Worm (Caenorhabditis elegans): ENCODE measurements around the gene tag-180.

The tag-180 gene

ce11 chrII:11319591-11319990 is 9.6 kb downstream of the tag-180 start, which contains the start of gene nlp-51:
Gene nlp-51, minus strand, starts transcription at chrII:11319691.
- no peak for TF ChIP-seq dsc-1 (tag; optimal IDR thresholded peaks at IDR 0.05)
- TF ChIP-seq isw-1 (GFP tag; IDR thresholded peaks at IDR 0.05), result no peak
- TF ChIP-seq Y116A8C.19 (tag; optimal IDR thresholded peaks at IDR 0.05; ENCODE audit: borderline replicate concordance), result no peak
- TF ChIP-seq lin-14 (GFP tag; optimal IDR thresholded peaks at IDR 0.05), result no peak
- TF ChIP-seq hlh-4 (tag; optimal IDR thresholded peaks at IDR 0.05), result no peak
- TF ChIP-seq skn-1 (tag; optimal IDR thresholded peaks at IDR 0.05), result no peak
- TF ChIP-seq C16A3.4 (tag; optimal IDR thresholded peaks at IDR 0.05), result no peak
- TF ChIP-seq efl-1 (optimal IDR thresholded peaks at IDR 0.05), result no peak
- TF ChIP-seq efl-1 (GFP tag; optimal IDR thresholded peaks at IDR 0.05 in 1 of 2), result no peak
- TF ChIP-seq mab-9 (GFP tag; IDR thresholded peaks at IDR 0.05), result no peak
- TF ChIP-seq ceh-82 (tag; optimal IDR thresholded peaks at IDR 0.05), result no peak
- TF ChIP-seq C34B4.2 (tag; optimal IDR thresholded peaks at IDR 0.05), result no peak
- no peak for TF ChIP-seq aha-1 (tag; optimal IDR thresholded peaks at IDR 0.05)

- TF ChIP-seq egl-13 (tag; optimal IDR thresholded peaks at IDR 0.05), result peak; percentile 29
- TF ChIP-seq unc-62 (GFP tag; optimal IDR thresholded peaks at IDR 0.05), result no peak
- no peak for TF ChIP-seq hpl-2 (GFP tag; optimal IDR thresholded peaks at IDR 0.05)
- no peak for TF ChIP-seq rnt-1 (tag; optimal IDR thresholded peaks at IDR 0.05)
- no peak for TF ChIP-seq Y116A8C.19 (tag; optimal IDR thresholded peaks at IDR 0.05; ENCODE audit: borderline replicate concordance)
- TF ChIP-seq F16B12.6 (tag; optimal IDR thresholded peaks at IDR 0.05), result no peak
- TF ChIP-seq hlh-17 (GFP tag; optimal IDR thresholded peaks at IDR 0.05; ENCODE audit: borderline replicate concordance), result no peak
- no peak for TF ChIP-seq lsy-2 (tag; optimal IDR thresholded peaks at IDR 0.05)
- no peak for TF ChIP-seq aly-2 (tag; optimal IDR thresholded peaks at IDR 0.05)
- TF ChIP-seq C16A3.4 (tag; optimal IDR thresholded peaks at IDR 0.05), result no peak
- TF ChIP-seq lin-14 (GFP tag; optimal IDR thresholded peaks at IDR 0.05), result peak; percentile 63
- TF ChIP-seq dpl-1 (GFP tag; optimal IDR thresholded peaks at IDR 0.05), result no peak
Measured at ce11 chrII:11316663-11317062, 12.6 kb downstream of the tag-180 start.

- peak; percentile 21 for TF ChIP-seq lin-14 (GFP tag; optimal IDR thresholded peaks at IDR 0.05)
- TF ChIP-seq dpl-1 (GFP tag; optimal IDR thresholded peaks at IDR 0.05), result no peak
- TF ChIP-seq fkh-8 (tag; optimal IDR thresholded peaks at IDR 0.05), result peak; percentile 44
- TF ChIP-seq nhr-71 (tag; optimal IDR thresholded peaks at IDR 0.05), result peak; percentile 40
Measured at ce11 chrII:11314165-11314564, 15.1 kb downstream of the tag-180 start, which contains the start of gene T24F1.4. Gene T24F1.4, minus strand, starts transcription at chrII:11314265.

ce11 chrII:11312223-11312622 is 17.0 kb downstream of the tag-180 start, which contains the start of gene T24F1.7:
Gene T24F1.7, plus strand, starts transcription at chrII:11312523.
- no peak for TF ChIP-seq pag-3 (tag; optimal IDR thresholded peaks at IDR 0.05; ENCODE audit: borderline replicate concordance, insufficient read depth)
- no peak for TF ChIP-seq nhr-84 (tag; optimal IDR thresholded peaks at IDR 0.05)
- TF ChIP-seq lin-39 (tag; optimal IDR thresholded peaks at IDR 0.05), result no peak
- no peak for TF ChIP-seq sptf-1 (tag; optimal IDR thresholded peaks at IDR 0.05)
- TF ChIP-seq ces-1 (GFP tag; optimal IDR thresholded peaks at IDR 0.05), result no peak
- TF ChIP-seq nhr-11 (tag; optimal IDR thresholded peaks at IDR 0.05), result no peak
- TF ChIP-seq egl-13 (tag; optimal IDR thresholded peaks at IDR 0.05), result no peak
- TF ChIP-seq ets-5 (GFP tag; IDR thresholded peaks at IDR 0.05), result no peak
- TF ChIP-seq dpl-1 (GFP tag; optimal IDR thresholded peaks at IDR 0.05), result no peak
- no peak for TF ChIP-seq skn-1 (tag; optimal IDR thresholded peaks at IDR 0.05)
- TF ChIP-seq mab-9 (GFP tag; IDR thresholded peaks at IDR 0.05), result no peak
- no peak for TF ChIP-seq Y116A8C.19 (tag; optimal IDR thresholded peaks at IDR 0.05; ENCODE audit: borderline replicate concordance)
- TF ChIP-seq nhr-71 (tag; optimal IDR thresholded peaks at IDR 0.05), result no peak

ce11 chrII:11307953-11308352 is 21.3 kb downstream of the tag-180 start:
- TF ChIP-seq nhr-12 (tag; optimal IDR thresholded peaks at IDR 0.05), result no peak
- no peak for TF ChIP-seq pqm-1 (tag; optimal IDR thresholded peaks at IDR 0.05)
- no peak for TF ChIP-seq sptf-1 (tag; optimal IDR thresholded peaks at IDR 0.05)
- peak; percentile 61 for TF ChIP-seq nhr-85 (tag)
- TF ChIP-seq aha-1 (tag; optimal IDR thresholded peaks at IDR 0.05), result no peak
- TF ChIP-seq nhr-84 (tag; optimal IDR thresholded peaks at IDR 0.05), result no peak
- no peak for TF ChIP-seq tbx-2 (tag; optimal IDR thresholded peaks at IDR 0.05)
- no peak for TF ChIP-seq aly-2 (tag; optimal IDR thresholded peaks at IDR 0.05)
- no peak for TF ChIP-seq nhr-47 (tag; optimal IDR thresholded peaks at IDR 0.05)
- no peak for TF ChIP-seq zag-1 (tag; optimal IDR thresholded peaks at IDR 0.05)
- TF ChIP-seq sox-4 (tag; optimal IDR thresholded peaks at IDR 0.05), result no peak
- TF ChIP-seq nhr-20 (tag; optimal IDR thresholded peaks at IDR 0.05), result no peak
- TF ChIP-seq nhr-28 (tag; optimal IDR thresholded peaks at IDR 0.05), result no peak
- no peak for TF ChIP-seq unc-62 (GFP tag; optimal IDR thresholded peaks at IDR 0.05)
- TF ChIP-seq blmp-1 (tag; optimal IDR thresholded peaks at IDR 0.05), result peak; percentile 70
- TF ChIP-seq mdl-1 (tag; optimal IDR thresholded peaks at IDR 0.05), result no peak
- TF ChIP-seq hlh-4 (tag; optimal IDR thresholded peaks at IDR 0.05), result no peak
- TF ChIP-seq dsc-1 (tag; optimal IDR thresholded peaks at IDR 0.05), result peak; percentile 44
- no peak for TF ChIP-seq lsy-2 (tag; optimal IDR thresholded peaks at IDR 0.05)
- no peak for TF ChIP-seq snu-23 (GFP tag; optimal IDR thresholded peaks at IDR 0.05)
- no peak for TF ChIP-seq ztf-4 (tag; optimal IDR thresholded peaks at IDR 0.05)
- no peak for TF ChIP-seq ceh-63 (GFP tag; optimal IDR thresholded peaks at IDR 0.05)

Measured in whole organism, L1 larva.